Worm (Caenorhabditis elegans): ENCODE results near the gene ZK105.6.

Gene ZK105.6

DNA sequence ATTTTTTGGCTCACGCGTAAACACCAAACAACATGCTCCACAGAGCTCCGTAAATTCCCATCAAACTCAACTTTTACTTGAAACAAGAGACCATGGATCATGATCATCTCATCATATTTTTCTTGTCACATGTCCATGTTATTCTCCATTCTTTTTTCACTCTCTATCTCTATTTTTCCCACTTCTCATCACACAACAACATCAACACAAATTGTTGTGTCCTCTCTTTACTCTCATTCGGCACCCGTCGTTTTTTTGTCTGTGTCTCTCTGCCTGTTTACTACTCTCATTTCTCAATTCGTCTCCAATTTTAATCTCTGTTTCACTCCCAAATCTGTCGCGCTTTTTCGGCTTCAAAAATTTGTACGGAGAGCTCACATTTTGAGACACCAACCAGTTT lies 35.4 kb upstream of the ZK105.6 start:
- TF ChIP-seq nhr-2 (tag; optimal IDR thresholded peaks at IDR 0.05), result no peak
- no peak for TF ChIP-seq ceh-39 (tag; optimal IDR thresholded peaks at IDR 0.05)
- TF ChIP-seq ceh-43 (GFP tag; optimal IDR thresholded peaks at IDR 0.05), result no peak
- TF ChIP-seq mep-1 (tag; optimal IDR thresholded peaks at IDR 0.05), result no peak
- no peak for TF ChIP-seq lsy-2 (tag; optimal IDR thresholded peaks at IDR 0.05)
- no peak for TF ChIP-seq elt-1 (tag; optimal IDR thresholded peaks at IDR 0.05; ENCODE audit: borderline replicate concordance, insufficient read depth)
- peak; percentile 70 for TF ChIP-seq unc-62 (GFP tag; optimal IDR thresholded peaks at IDR 0.05)
- TF ChIP-seq nhr-28 (tag; optimal IDR thresholded peaks at IDR 0.05), result no peak
- peak; percentile 27 for TF ChIP-seq unc-120 (tag; optimal IDR thresholded peaks at IDR 0.05; ENCODE audit: poor library complexity, severe bottlenecking)
- no peak for TF ChIP-seq sem-2 (GFP tag; optimal IDR thresholded peaks at IDR 0.05)
- TF ChIP-seq lin-13 (tag; optimal IDR thresholded peaks at IDR 0.05), result no peak
- no peak for TF ChIP-seq flh-1 (GFP tag; optimal IDR thresholded peaks at IDR 0.05)
- TF ChIP-seq lin-32 (GFP tag; optimal IDR thresholded peaks at IDR 0.05), result no peak
- TF ChIP-seq ztf-11 (tag; optimal IDR thresholded peaks at IDR 0.05), result no peak
- no peak for TF ChIP-seq cnd-1 (tag; optimal IDR thresholded peaks at IDR 0.05)
- no peak for TF ChIP-seq mls-2 (tag; optimal IDR thresholded peaks at IDR 0.05)
- TF ChIP-seq mab-5 (tag; optimal IDR thresholded peaks at IDR 0.05), result no peak
- TF ChIP-seq bed-3 (GFP tag; optimal IDR thresholded peaks at IDR 0.05), result no peak
- TF ChIP-seq M03D4.4 (tag; optimal IDR thresholded peaks at IDR 0.05), result no peak
- TF ChIP-seq snpc-4 (tag; optimal IDR thresholded peaks at IDR 0.05), result no peak
- no peak for TF ChIP-seq ham-2 (GFP tag; optimal IDR thresholded peaks at IDR 0.05)
- peak; percentile 66 for TF ChIP-seq ces-1 (GFP tag; optimal IDR thresholded peaks at IDR 0.05)

DNA sequence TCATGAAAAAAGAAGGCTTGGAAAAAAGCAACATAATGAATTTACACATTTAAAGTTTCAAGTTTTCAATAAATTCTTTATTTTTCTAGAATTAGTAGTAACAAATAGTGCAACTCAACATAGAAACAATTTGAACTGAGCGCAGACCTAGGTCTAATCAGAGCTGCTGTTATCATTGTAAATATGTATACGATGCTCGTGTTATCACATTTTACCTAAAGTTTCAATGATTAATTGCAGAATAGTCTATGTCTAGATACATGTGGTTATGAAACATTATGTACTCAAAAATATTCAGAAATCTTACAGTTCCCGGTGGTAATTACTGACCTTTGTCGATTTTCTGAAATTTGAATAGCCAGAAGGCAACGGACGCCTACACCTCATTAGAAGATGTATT lies 32.1 kb upstream of the ZK105.6 start:
- TF ChIP-seq nhr-28 (tag; optimal IDR thresholded peaks at IDR 0.05) (no peak), nhr-12 (tag; optimal IDR thresholded peaks at IDR 0.05) (no peak), mep-1 (tag; optimal IDR thresholded peaks at IDR 0.05) (no peak), unc-39 (tag; optimal IDR thresholded peaks at IDR 0.05) (no peak), bed-3 (GFP tag; optimal IDR thresholded peaks at IDR 0.05) (no peak), ceh-43 (GFP tag; optimal IDR thresholded peaks at IDR 0.05) (no peak), sem-2 (GFP tag; optimal IDR thresholded peaks at IDR 0.05) (no peak), mls-2 (tag; optimal IDR thresholded peaks at IDR 0.05) (no peak), elt-1 (tag; optimal IDR thresholded peaks at IDR 0.05; ENCODE audit: borderline replicate concordance, insufficient read depth) (no peak), tbx-8 (GFP tag; optimal IDR thresholded peaks at IDR 0.05) (no peak), lin-32 (GFP tag; optimal IDR thresholded peaks at IDR 0.05) (no peak), nhr-76 (tag; optimal IDR thresholded peaks at IDR 0.05) (no peak), snpc-4 (tag; optimal IDR thresholded peaks at IDR 0.05) (no peak)

DNA sequence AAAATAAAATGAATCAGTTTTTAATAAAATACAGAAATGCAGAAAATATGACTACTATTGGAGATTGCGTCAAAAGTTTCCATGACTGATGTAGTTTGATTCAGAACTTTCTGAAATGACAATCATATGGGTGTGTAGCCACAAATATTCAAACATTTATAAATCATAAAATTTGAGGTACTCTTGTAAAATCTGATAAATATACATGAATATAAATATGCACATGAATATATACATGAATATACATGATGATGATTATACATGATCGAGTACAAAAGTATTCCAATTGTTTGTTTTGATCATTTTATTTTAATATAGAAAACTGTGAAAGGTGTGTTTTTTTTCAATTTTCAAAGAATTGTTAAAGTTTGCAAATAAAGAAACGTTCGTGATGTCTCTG lies 30.7 kb upstream of the ZK105.6 start, which contains the start of gene T05B11.4:
T05B11.4 (minus strand) TSS at position 101 of the 400 bp plus-strand sequence.
- no peak for TF ChIP-seq ceh-39 (tag; optimal IDR thresholded peaks at IDR 0.05)
- no peak for TF ChIP-seq nhr-2 (tag; optimal IDR thresholded peaks at IDR 0.05)
- no peak for TF ChIP-seq lin-32 (GFP tag; optimal IDR thresholded peaks at IDR 0.05)
- TF ChIP-seq cnd-1 (tag; optimal IDR thresholded peaks at IDR 0.05), result no peak
- TF ChIP-seq snpc-4 (tag; optimal IDR thresholded peaks at IDR 0.05), result no peak
- TF ChIP-seq nhr-28 (tag; optimal IDR thresholded peaks at IDR 0.05), result no peak
- TF ChIP-seq blmp-1 (tag; optimal IDR thresholded peaks at IDR 0.05), result no peak
- no peak for TF ChIP-seq mab-5 (tag; optimal IDR thresholded peaks at IDR 0.05)

DNA sequence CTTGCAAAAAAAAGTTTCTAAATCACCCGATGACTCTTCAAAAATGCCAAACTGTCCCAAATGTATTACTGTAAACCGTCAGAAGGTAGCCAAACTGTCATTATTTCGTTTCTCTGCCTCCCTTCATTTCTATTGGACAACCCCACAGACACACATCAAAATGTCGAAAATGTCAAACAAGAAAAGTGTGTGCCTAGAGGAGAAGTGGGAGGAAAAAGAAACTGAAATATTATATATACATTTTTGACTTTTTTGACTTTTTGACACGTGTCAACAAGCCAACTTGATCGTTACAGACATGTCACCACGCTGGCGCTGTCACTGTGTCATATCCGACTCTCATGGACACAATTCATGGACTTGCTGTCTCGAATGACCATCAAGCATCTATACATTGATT lies 25.8 kb upstream of the ZK105.6 start:
- TF ChIP-seq mab-5 (tag; optimal IDR thresholded peaks at IDR 0.05), result no peak
- no peak for TF ChIP-seq nhr-28 (tag; optimal IDR thresholded peaks at IDR 0.05)
- no peak for TF ChIP-seq M03D4.4 (tag; optimal IDR thresholded peaks at IDR 0.05)
- TF ChIP-seq nhr-237 (tag; optimal IDR thresholded peaks at IDR 0.05), result no peak

DNA sequence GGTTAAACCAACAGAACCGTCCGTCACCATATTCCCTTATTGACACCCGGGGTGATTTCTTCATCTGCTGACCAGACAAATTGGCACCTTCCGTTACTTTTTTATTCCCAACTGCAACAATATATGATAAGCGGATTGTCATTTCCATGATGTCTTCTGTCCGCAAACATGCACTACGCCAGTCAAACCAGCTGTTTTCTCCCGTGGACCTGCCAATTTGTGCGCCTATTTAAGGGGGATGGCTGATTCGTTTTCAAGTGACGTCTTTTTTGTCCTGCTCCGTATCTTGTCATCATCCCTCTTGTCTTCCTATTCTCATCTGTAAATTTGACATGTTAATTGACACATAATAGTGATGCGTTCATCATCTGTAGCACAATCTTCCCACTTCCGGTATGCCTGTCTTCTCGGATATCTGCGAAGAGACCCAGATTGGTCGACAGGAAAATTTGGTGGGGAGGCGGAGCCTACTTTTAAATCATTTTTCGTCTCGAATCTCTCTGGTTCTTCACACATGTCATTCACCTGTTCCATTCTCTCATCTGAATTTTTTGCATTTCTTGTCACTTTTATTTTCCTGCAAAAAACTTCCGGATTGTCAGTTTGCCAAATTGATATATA lies 24.2 kb upstream of the ZK105.6 start:
- TF ChIP-seq ceh-39 (tag; optimal IDR thresholded peaks at IDR 0.05), result no peak
- no peak for TF ChIP-seq snpc-4 (tag; optimal IDR thresholded peaks at IDR 0.05)
- TF ChIP-seq elt-1 (tag; optimal IDR thresholded peaks at IDR 0.05; ENCODE audit: borderline replicate concordance, insufficient read depth), result no peak
- TF ChIP-seq ces-1 (GFP tag; optimal IDR thresholded peaks at IDR 0.05), result no peak
- TF ChIP-seq ceh-83 (GFP tag; optimal IDR thresholded peaks at IDR 0.05), result no peak
- no peak for TF ChIP-seq mep-1 (tag; optimal IDR thresholded peaks at IDR 0.05)
- no peak for TF ChIP-seq flh-1 (GFP tag; optimal IDR thresholded peaks at IDR 0.05)
- TF ChIP-seq lsy-2 (tag; optimal IDR thresholded peaks at IDR 0.05), result no peak
- TF ChIP-seq zip-8 (tag; optimal IDR thresholded peaks at IDR 0.05), result no peak
- TF ChIP-seq lin-32 (GFP tag; optimal IDR thresholded peaks at IDR 0.05), result no peak
- TF ChIP-seq nhr-76 (tag; optimal IDR thresholded peaks at IDR 0.05), result no peak
- no peak for TF ChIP-seq ceh-43 (GFP tag; optimal IDR thresholded peaks at IDR 0.05)
- TF ChIP-seq hlh-1 (tag; optimal IDR thresholded peaks at IDR 0.05), result no peak
- TF ChIP-seq mab-5 (tag; optimal IDR thresholded peaks at IDR 0.05), result no peak
- no peak for TF ChIP-seq M03D4.4 (tag; optimal IDR thresholded peaks at IDR 0.05)
- TF ChIP-seq bed-3 (GFP tag; optimal IDR thresholded peaks at IDR 0.05), result no peak
